Fruit fly (Drosophila melanogaster) whole organism, embryonic: ENCODE measurements around the gene frac.

ENCODE experiments used
- Aef1 ChIP-seq: fragments of 200-800 bp; sonication (Bioruptor generic); IDR thresholded peaks from 3 replicates; pipeline ENCODE4 v1.3.6; 2022; ENCODE audit warnings: missing biosample characterization, missing genetic modification characterization
- Atf-2 ChIP-seq: fragments of 200-800 bp; sonication (Bioruptor generic); optimal IDR thresholded peaks from 2 replicates; lab custom pipeline; 2016; ENCODE audit warnings: missing biosample characterization, missing genetic modification characterization
- Atf3 ChIP-seq: fragments of 200-800 bp; sonication (Bioruptor generic); optimal IDR thresholded peaks from 3 replicates; lab custom pipeline; 2016; ENCODE audit warnings: missing biosample characterization, missing genetic modification characterization
- Awh ChIP-seq: fragments of 200-800 bp; sonication (Bioruptor generic); IDR thresholded peaks from 2 replicates; pipeline ENCODE4, ENCODE4 v1.3.6; 2022; ENCODE audit warnings: missing biosample characterization, missing genetic modification characterization
- BEAF-32 ChIP-seq: fragments of 200-800 bp; sonication (Bioruptor generic); optimal IDR thresholded peaks from 3 replicates; lab custom pipeline; 2017; ENCODE audit warnings: missing biosample characterization, missing genetic modification characterization, mild to moderate bottlenecking, moderate library complexity, missing genetic modification reagents
- CG10565 ChIP-seq: fragments of 200-800 bp; sonication (Bioruptor generic); optimal IDR thresholded peaks from 3 replicates; lab custom pipeline; 2016; ENCODE audit warnings: missing biosample characterization, mild to moderate bottlenecking, missing genetic modification characterization
- CG10979 ChIP-seq: fragments of 200-800 bp; sonication (Bioruptor generic); optimal IDR thresholded peaks from 2 replicates; lab custom pipeline; 2018; ENCODE audit warnings: missing biosample characterization, mild to moderate bottlenecking, missing genetic modification characterization, moderate library complexity
- CG11093 ChIP-seq: fragments of 200-800 bp; sonication (Bioruptor generic); IDR thresholded peaks from 3 replicates; pipeline ENCODE4 v1.3.6; 2022; ENCODE audit warnings: missing biosample characterization, missing genetic modification characterization
- CG11504 ChIP-seq: fragments of 200-800 bp; sonication (Bioruptor generic); optimal IDR thresholded peaks from 3 replicates; lab custom pipeline; 2019; ENCODE audit warnings: missing biosample characterization, mild to moderate bottlenecking, missing genetic modification characterization, moderate library complexity
- CG11723 ChIP-seq: fragments of 200-800 bp; sonication (Bioruptor generic); optimal IDR thresholded peaks from 2 replicates; lab custom pipeline; 2017; ENCODE audit warnings: missing biosample characterization, mild to moderate bottlenecking, missing genetic modification characterization
- CG14014 ChIP-seq: fragments of 200-800 bp; sonication (Bioruptor generic); IDR thresholded peaks from 2 replicates; pipeline ENCODE4 v1.3.6; 2022; ENCODE audit warnings: missing biosample characterization, missing genetic modification characterization
- CG14050 ChIP-seq: fragments of 200-800 bp; sonication (Bioruptor generic); IDR thresholded peaks from 3 replicates; pipeline ENCODE4 v1.3.6; 2022; ENCODE audit warnings: missing biosample characterization, missing genetic modification characterization
- CG17328 ChIP-seq: fragments of 200-800 bp; sonication (Bioruptor generic); IDR thresholded peaks from 2 replicates; pipeline ENCODE4 v1.3.6; 2022; ENCODE audit warnings: missing biosample characterization, missing genetic modification characterization
- CG17829 ChIP-seq: fragments of 200-800 bp; optimal IDR thresholded peaks from 2 replicates; lab custom pipeline; 2019; ENCODE audit warnings: missing biosample characterization, mild to moderate bottlenecking, missing genetic modification characterization, moderate library complexity
- CG18011 ChIP-seq: fragments of 200-800 bp; sonication (Bioruptor generic); optimal IDR thresholded peaks from 2 replicates; lab custom pipeline; 2017; ENCODE audit warnings: missing biosample characterization, missing genetic modification characterization, mild to moderate bottlenecking, moderate library complexity, missing genotype
- CG3726 ChIP-seq: fragments of 200-800 bp; sonication (Bioruptor generic); IDR thresholded peaks from 3 replicates; pipeline ENCODE4, ENCODE4 v1.3.6; 2022; ENCODE audit warnings: missing biosample characterization, missing genetic modification characterization
- CG6765 ChIP-seq: fragments of 200-800 bp; sonication (Bioruptor generic); optimal IDR thresholded peaks from 3 replicates; lab custom pipeline; 2017; ENCODE audit warnings: missing biosample characterization, mild to moderate bottlenecking, missing genetic modification characterization
- CG9932 ChIP-seq: fragments of 200-800 bp; sonication (Bioruptor generic); IDR thresholded peaks from 2 replicates; pipeline ENCODE4 v1.3.6; 2022; ENCODE audit warnings: missing biosample characterization, missing genetic modification characterization
- CTCF ChIP-seq: fragments of 200-800 bp; sonication (Bioruptor generic); optimal IDR thresholded peaks from 2 replicates; lab custom pipeline; 2017; ENCODE audit warnings: missing biosample characterization, mild to moderate bottlenecking, missing genetic modification characterization, moderate library complexity
- CoRest ChIP-seq: fragments of 200-800 bp; sonication (Bioruptor generic); optimal IDR thresholded peaks from 3 replicates; lab custom pipeline; 2018; ENCODE audit warnings: missing biosample characterization, mild to moderate bottlenecking, missing genetic modification characterization, moderate library complexity
- D ChIP-seq, 2 experiments: fragments of 200-800 bp in 1 of 2; fragments of >200 bp in 1 of 2; sonication (Bioruptor generic) in 1 of 2; optimal IDR thresholded peaks; 2 replicates in 1 of 2; 3 replicates in 1 of 2; lab custom pipeline; 2017; ENCODE audit warnings: mild to moderate bottlenecking in 1 of 2, missing biosample characterization in 1 of 2, missing genetic modification characterization in 1 of 2, missing genetic modification reagents in 1 of 2
- Dll ChIP-seq: fragments of 200-800 bp; sonication (Bioruptor generic); IDR thresholded peaks from 4 replicates; pipeline ENCODE4 v1.3.6; 2022; ENCODE audit warnings: missing biosample characterization, missing genetic modification characterization; ENCODE audit not compliant: partially characterized antibody
- Drgx ChIP-seq: fragments of 200-800 bp; sonication (Bioruptor generic); IDR thresholded peaks from 2 replicates; pipeline ENCODE4 v1.3.6; 2022; ENCODE audit warnings: missing biosample characterization, missing genetic modification characterization
- E2f2 ChIP-seq: fragments of 200-800 bp; sonication (Bioruptor generic); IDR thresholded peaks from 2 replicates; pipeline ENCODE4 v1.3.6; 2022; ENCODE audit warnings: missing biosample characterization, missing genetic modification characterization
- Gug ChIP-seq: fragments of 200-800 bp; sonication (Bioruptor generic); IDR thresholded peaks from 4 replicates; pipeline ENCODE4 v1.3.6; 2022; ENCODE audit warnings: missing biosample characterization, missing genetic modification characterization
- Hmr ChIP-seq: fragments of 200-800 bp; sonication (Bioruptor generic); optimal IDR thresholded peaks from 3 replicates; lab custom pipeline; 2017; ENCODE audit warnings: mild to moderate bottlenecking, missing biosample characterization, missing genetic modification reagents, missing genetic modification characterization
- Hsf ChIP-seq: fragments of 200-800 bp; sonication (Bioruptor generic); optimal IDR thresholded peaks from 3 replicates; lab custom pipeline; 2016; ENCODE audit warnings: missing biosample characterization, missing genetic modification characterization
- Jarid2 ChIP-seq: fragments of 200-800 bp; sonication (Bioruptor generic); optimal IDR thresholded peaks from 3 replicates; lab custom pipeline; 2017; ENCODE audit warnings: mild to moderate bottlenecking, missing biosample characterization, missing genetic modification reagents, missing genetic modification characterization
- Opbp ChIP-seq: fragments of 200-800 bp; sonication (Bioruptor generic); IDR thresholded peaks from 3 replicates; pipeline ENCODE4 v1.3.6; 2022; ENCODE audit warnings: missing biosample characterization, missing genetic modification characterization; ENCODE audit not compliant: partially characterized antibody
- Scr ChIP-seq: fragments of 200-800 bp; sonication (Bioruptor generic); IDR thresholded peaks from 2 replicates; pipeline ENCODE4 v1.3.6; 2022; ENCODE audit warnings: missing biosample characterization, missing genetic modification characterization; ENCODE audit not compliant: partially characterized antibody
- Tbp ChIP-seq: fragments of >200 bp; optimal IDR thresholded peaks from 2 replicates; lab custom pipeline; 2018; ENCODE audit warnings: missing biosample characterization, missing genetic modification characterization
- ab ChIP-seq: fragments of 200-800 bp; sonication (Bioruptor generic); optimal IDR thresholded peaks from 2 replicates; lab custom pipeline; 2016; ENCODE audit warnings: missing biosample characterization, missing genetic modification characterization
- amos ChIP-seq: fragments of 200-800 bp; sonication (Bioruptor generic); IDR thresholded peaks from 2 replicates; pipeline ENCODE4 v1.3.6; 2022; ENCODE audit warnings: missing biosample characterization, missing genetic modification characterization; ENCODE audit not compliant: partially characterized antibody
- dmrt11E ChIP-seq: fragments of 200-800 bp; sonication (Bioruptor generic); optimal IDR thresholded peaks from 3 replicates; lab custom pipeline; 2018; ENCODE audit warnings: missing biosample characterization, mild to moderate bottlenecking, missing genetic modification characterization, moderate library complexity
- gsb-n ChIP-seq: fragments of 200-800 bp; sonication (Bioruptor generic); optimal IDR thresholded peaks from 3 replicates; lab custom pipeline; 2018; ENCODE audit warnings: missing biosample characterization, mild to moderate bottlenecking, missing genetic modification characterization
- ind ChIP-seq: fragments of 200-800 bp; sonication (Bioruptor generic); optimal IDR thresholded peaks from 3 replicates; lab custom pipeline; 2016; ENCODE audit warnings: missing biosample characterization, missing genetic modification characterization
- inv ChIP-seq: fragments of 200-800 bp; sonication (Bioruptor generic); IDR thresholded peaks from 2 replicates; pipeline ENCODE4 v1.3.6; 2022; ENCODE audit warnings: missing biosample characterization, missing genetic modification characterization; ENCODE audit not compliant: partially characterized antibody
- nmo ChIP-seq: fragments of 200-800 bp; sonication (Bioruptor generic); optimal IDR thresholded peaks from 2 replicates; lab custom pipeline; 2018; ENCODE audit warnings: missing biosample characterization, mild to moderate bottlenecking, missing genetic modification characterization, moderate library complexity
- oc ChIP-seq: fragments of 200-800 bp; sonication (Bioruptor generic); optimal IDR thresholded peaks from 2 replicates; lab custom pipeline; 2018; ENCODE audit warnings: missing biosample characterization, mild to moderate bottlenecking, missing genetic modification characterization, moderate library complexity
- otp ChIP-seq: fragments of 200-800 bp; sonication (Bioruptor generic); IDR thresholded peaks from 3 replicates; pipeline ENCODE4, ENCODE4 v1.3.6; 2022; ENCODE audit warnings: missing biosample characterization, missing genetic modification characterization
- phol ChIP-seq: fragments of 200-800 bp; sonication (Bioruptor generic); optimal IDR thresholded peaks from 3 replicates; lab custom pipeline; 2018; ENCODE audit warnings: missing biosample characterization, mild to moderate bottlenecking, missing genetic modification characterization, moderate library complexity
- pum ChIP-seq: fragments of 200-800 bp; sonication (Bioruptor generic); optimal IDR thresholded peaks from 2 replicates; lab custom pipeline; 2016; ENCODE audit warnings: missing biosample characterization, missing genetic modification characterization
- sc ChIP-seq, 3 experiments: fragments of >200 bp in 2 of 3; fragments of 200-800 bp in 1 of 3; sonication (Bioruptor generic) in 1 of 3; optimal IDR thresholded peaks; 2 replicates in 2 of 3; 3 replicates in 1 of 3; lab custom pipeline; 2017; ENCODE audit warnings: mild to moderate bottlenecking in 1 of 3, missing biosample characterization in 1 of 3, missing genetic modification characterization in 1 of 3, missing genetic modification reagents in 1 of 3
- sr ChIP-seq: fragments of 200-800 bp; sonication (Bioruptor generic); IDR thresholded peaks from 3 replicates; pipeline ENCODE4 v1.3.6; 2022; ENCODE audit warnings: missing biosample characterization, missing genetic modification characterization
- stc ChIP-seq: fragments of 200-800 bp; sonication (Bioruptor generic); IDR thresholded peaks from 2 replicates; pipeline ENCODE4 v1.3.6; 2022; ENCODE audit warnings: missing biosample characterization, missing genetic modification characterization
- z ChIP-seq: fragments of 200-800 bp; sonication (Bioruptor generic); IDR thresholded peaks from 3 replicates; pipeline ENCODE4 v1.3.6; 2022; ENCODE audit warnings: missing biosample characterization, missing genetic modification characterization
- zen ChIP-seq: fragments of 200-800 bp; sonication (Bioruptor generic); optimal IDR thresholded peaks from 3 replicates; lab custom pipeline; 2018; ENCODE audit warnings: missing biosample characterization, mild to moderate bottlenecking, missing genetic modification characterization, moderate library complexity

Gene frac

DNA sequence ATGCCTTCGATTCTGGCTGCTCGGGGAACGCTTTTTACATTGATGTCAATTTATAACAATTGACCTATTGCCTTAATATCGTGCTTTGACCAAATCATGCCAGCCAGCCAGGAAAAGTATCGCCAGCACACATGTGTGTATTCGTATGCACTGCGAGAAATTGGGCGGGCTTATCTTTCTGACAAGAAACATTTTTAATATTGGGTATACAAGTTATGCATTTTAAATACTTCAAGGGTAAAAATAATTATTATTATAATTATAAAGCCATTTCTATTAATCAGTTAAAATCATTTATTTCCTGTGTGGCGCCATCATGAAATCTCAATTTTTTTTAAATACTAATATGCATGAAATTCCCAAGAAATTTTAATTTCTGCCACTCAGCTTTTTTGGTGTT lies 40.6 kb upstream of the frac start (continued):
- no peak for TF ChIP-seq sc (optimal IDR thresholded peaks at IDR 0.05; lab: Kevin White, UChicago)
- peak; percentile 39 for TF ChIP-seq sc (GFP tag; optimal IDR thresholded peaks at IDR 0.05; lab: Kevin White, UChicago)
- no peak for TF ChIP-seq CoRest
- no peak for TF ChIP-seq Opbp
- no peak for TF ChIP-seq CG11723
- TF ChIP-seq CG17829 (tag; lab: Kevin White, UChicago): no peak
- TF ChIP-seq CG14014 (GFP tag; lab: Robert Waterston, UW): peak; percentile 46; the same call in 1 of the 2 replicates
- TF ChIP-seq Jarid2: no peak
- TF ChIP-seq BEAF-32 (GFP tag; lab: Kevin White, UChicago): no peak
- no peak for TF ChIP-seq Scr (GFP tag; lab: Robert Waterston, UW)
- TF ChIP-seq nmo (GFP tag; lab: Kevin White, UChicago): peak; percentile 60
- no peak for TF ChIP-seq ab
- TF ChIP-seq CG18011 (GFP tag; lab: Kevin White, UChicago): no peak
- TF ChIP-seq sr (GFP tag; lab: Robert Waterston, UW): no peak
- TF ChIP-seq pum (GFP tag; lab: Kevin White, UChicago): no peak
- TF ChIP-seq CG17328 (GFP tag; lab: Robert Waterston, UW): peak; percentile 64
- TF ChIP-seq oc: no peak
- no peak for TF ChIP-seq Hmr (GFP tag; lab: Kevin White, UChicago)
- TF ChIP-seq stc (GFP tag; lab: Robert Waterston, UW): no peak
- TF ChIP-seq otp (GFP tag; lab: Robert Waterston, UW): 0 out of 3 replicates have a peak, but pooled peaks have one; percentile 20
- peak; percentile 52 for TF ChIP-seq dmrt11E (tag; lab: Kevin White, UChicago)
- peak; percentile 66 for TF ChIP-seq CG10979 (tag; lab: Kevin White, UChicago)
- TF ChIP-seq Hsf: no peak
- no peak for TF ChIP-seq Atf-2 (GFP tag; lab: Kevin White, UChicago)

DNA sequence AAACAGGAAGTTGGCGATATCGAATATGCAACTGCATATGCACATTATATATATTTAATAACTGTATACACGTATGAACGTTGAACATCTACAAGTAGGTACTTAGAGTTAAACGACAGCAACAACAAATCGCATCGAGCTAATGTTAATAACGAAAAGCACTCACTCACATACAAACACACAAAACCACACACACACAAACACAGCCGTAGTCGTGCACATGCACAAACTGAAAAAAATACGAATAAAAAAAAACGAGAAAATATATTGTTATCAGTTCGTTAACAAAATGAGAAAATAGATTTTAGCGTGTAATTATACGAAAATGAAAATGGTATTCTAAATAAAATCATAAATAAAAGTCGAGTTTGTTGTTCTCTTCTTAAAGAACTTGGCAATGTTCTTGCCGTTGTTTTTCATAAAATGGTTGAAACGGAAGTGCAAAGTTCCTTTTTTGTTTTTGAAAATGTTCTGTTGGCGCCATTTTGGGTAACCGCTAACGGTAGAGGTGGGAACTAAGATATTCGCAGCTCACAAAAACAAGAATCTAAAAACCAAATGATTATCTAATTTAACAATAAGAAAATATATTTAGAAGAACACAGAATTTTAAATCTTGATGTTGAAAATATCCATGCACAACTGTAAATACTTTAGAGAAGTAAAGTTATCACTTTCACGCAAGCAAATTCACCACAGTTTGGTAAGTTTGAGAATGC lies 34.6 kb upstream of the frac start:
- TF ChIP-seq gsb-n (tag; lab: Kevin White, UChicago) (no peak), CG14050 (GFP tag; lab: Robert Waterston, UW) (no peak), Tbp (no peak), Awh (GFP tag; lab: Robert Waterston, UW) (no peak), phol (tag; lab: Kevin White, UChicago) (peak; percentile 56), Atf3 (GFP tag; lab: Kevin White, UChicago) (no peak), E2f2 (GFP tag; lab: Robert Waterston, UW) (peak; percentile 81), CTCF (GFP tag; lab: Kevin White, UChicago) (peak; percentile 50), Aef1 (GFP tag; lab: Robert Waterston, UW) (no peak), Gug (no peak), z (peak; percentile 57; the same call in 1 of the 3 replicates), D (optimal IDR thresholded peaks at IDR 0.05; lab: Kevin White, UChicago) (no peak), D (GFP tag; optimal IDR thresholded peaks at IDR 0.05; lab: Kevin White, UChicago) (no peak)

DNA sequence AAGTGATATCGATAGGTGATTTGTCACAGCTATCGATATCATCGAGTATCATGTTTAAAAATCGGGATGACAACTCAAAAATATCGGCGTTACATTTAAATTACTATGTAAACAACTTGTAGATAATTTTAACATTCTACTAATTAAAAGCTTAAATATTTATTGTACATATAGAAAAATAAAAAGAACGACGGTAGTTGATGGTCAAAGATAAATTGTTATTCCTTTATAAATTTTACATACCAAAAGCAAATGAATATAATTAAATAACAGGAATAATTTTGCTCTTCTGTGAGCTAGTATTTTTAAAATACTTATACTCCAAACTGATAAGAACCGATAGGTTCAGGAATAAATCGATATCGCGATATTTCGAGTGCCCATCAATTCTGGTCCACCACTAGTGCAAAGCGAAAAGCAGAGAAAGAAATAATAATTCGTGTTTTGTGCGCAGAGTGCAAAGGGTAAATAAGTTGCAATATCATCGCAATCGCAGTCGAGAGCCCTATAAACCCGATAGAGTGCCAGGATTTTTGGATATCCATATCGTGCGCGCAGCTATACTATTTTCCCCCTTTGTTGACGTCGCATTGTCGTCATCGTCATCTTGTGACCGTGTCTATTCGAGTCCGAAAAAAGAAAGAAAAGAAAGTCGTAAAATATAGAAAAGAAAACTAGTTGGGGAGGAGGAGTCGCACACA lies 33.9 kb upstream of the frac start, which contains the start of gene lqf:
TSS of gene lqf (plus strand) at position 401 of the 701 bp plus-strand sequence.
- TF ChIP-seq amos (GFP tag; lab: Robert Waterston, UW) (peak; percentile 86), inv (GFP tag; lab: Robert Waterston, UW) (peak; percentile 88), CG10565 (GFP tag; lab: Kevin White, UChicago) (no peak), ind (GFP tag; lab: Kevin White, UChicago) (peak; percentile 6), CG11504 (tag; lab: Kevin White, UChicago) (peak; percentile 37), zen (tag; lab: Kevin White, UChicago) (peak; percentile 15), CG9932 (peak; percentile 70), CG11093 (no peak), CG3726 (GFP tag; lab: Robert Waterston, UW) (no peak), Drgx (GFP tag; lab: Robert Waterston, UW) (no peak), Dll (GFP tag; lab: Robert Waterston, UW) (peak; percentile 92), CG6765 (no peak)
